Fruit fly (Drosophila melanogaster) whole organism, embryonic: ENCODE data around the gene Pp4-19C.

Experiments
- BtbVII ChIP-seq: fragments of 200-800 bp; sonication (Bioruptor generic); optimal IDR thresholded peaks from 3 replicates; lab custom pipeline; 2017; ENCODE audit warnings: missing biosample characterization, mild to moderate bottlenecking, missing genetic modification characterization
- CG11560 ChIP-seq: fragments of 200-800 bp; sonication (Bioruptor generic); IDR thresholded peaks from 3 replicates; pipeline ENCODE4 v1.3.6; 2022; ENCODE audit warnings: missing biosample characterization, missing genetic modification characterization
- CG12769 ChIP-seq: fragments of 200-800 bp; sonication (Bioruptor generic); optimal IDR thresholded peaks from 2 replicates; lab custom pipeline; 2019; ENCODE audit warnings: missing biosample characterization, mild to moderate bottlenecking, missing genetic modification characterization, moderate library complexity
- CG15479 ChIP-seq: fragments of 200-800 bp; sonication (Bioruptor generic); optimal IDR thresholded peaks from 3 replicates; lab custom pipeline; 2019; ENCODE audit warnings: missing biosample characterization, mild to moderate bottlenecking, missing genetic modification characterization, moderate library complexity
- CG15514 ChIP-seq: fragments of 200-800 bp; sonication (Bioruptor generic); optimal IDR thresholded peaks from 3 replicates; lab custom pipeline; 2017; ENCODE audit warnings: missing biosample characterization, missing genetic modification characterization, mild to moderate bottlenecking, moderate library complexity, missing genetic modification reagents
- CG1647 ChIP-seq: fragments of 200-800 bp; sonication (Bioruptor generic); optimal IDR thresholded peaks from 3 replicates; lab custom pipeline; 2016; ENCODE audit warnings: missing biosample characterization, missing genetic modification characterization
- CG17361 ChIP-seq: fragments of 200-800 bp; sonication (Bioruptor generic); IDR thresholded peaks from 3 replicates; pipeline ENCODE4 v1.3.6; 2022; ENCODE audit warnings: missing biosample characterization, missing genetic modification characterization
- CG1792 ChIP-seq: fragments of 200-800 bp; sonication (Bioruptor generic); optimal IDR thresholded peaks from 2 replicates; lab custom pipeline; 2016; ENCODE audit warnings: missing biosample characterization, missing genetic modification characterization
- CG2202 ChIP-seq: fragments of 200-800 bp; sonication (Bioruptor generic); optimal IDR thresholded peaks from 2 replicates; lab custom pipeline; 2018; ENCODE audit warnings: missing biosample characterization, mild to moderate bottlenecking, missing genetic modification characterization
- CG6791 ChIP-seq: fragments of 200-800 bp; sonication (Bioruptor generic); IDR thresholded peaks from 3 replicates; pipeline ENCODE4 v1.3.6; 2022; ENCODE audit warnings: missing biosample characterization, missing genetic modification characterization; ENCODE audit not compliant: partially characterized antibody
- ERR ChIP-seq: fragments of 200-800 bp; sonication (Bioruptor generic); optimal IDR thresholded peaks from 2 replicates; lab custom pipeline; 2016; ENCODE audit warnings: missing biosample characterization, missing genetic modification characterization
- H15 ChIP-seq: fragments of 200-800 bp; sonication (Bioruptor generic); IDR thresholded peaks from 3 replicates; pipeline ENCODE4 v1.3.6; 2022; ENCODE audit warnings: missing biosample characterization, missing genetic modification characterization
- MESR4 ChIP-seq: fragments of 200-800 bp; sonication (Bioruptor generic); optimal IDR thresholded peaks from 2 replicates; lab custom pipeline; 2018; ENCODE audit warnings: missing biosample characterization, mild to moderate bottlenecking, missing genetic modification characterization, moderate library complexity
- NC2β ChIP-seq: fragments of 200-800 bp; sonication (Bioruptor generic); optimal IDR thresholded peaks from 2 replicates; lab custom pipeline; 2016; ENCODE audit warnings: missing biosample characterization, missing genetic modification characterization
- PHDP ChIP-seq: fragments of 200-800 bp; sonication (Bioruptor generic); optimal IDR thresholded peaks from 3 replicates; lab custom pipeline; 2018; ENCODE audit warnings: missing biosample characterization, mild to moderate bottlenecking, missing genetic modification characterization, moderate library complexity
- Six4 ChIP-seq: fragments of 200-800 bp; sonication (Bioruptor generic); optimal IDR thresholded peaks from 2 replicates; lab custom pipeline; 2016; ENCODE audit warnings: missing biosample characterization, missing genetic modification characterization
- Sox100B ChIP-seq: fragments of 200-800 bp; sonication (Bioruptor generic); optimal IDR thresholded peaks from 3 replicates; lab custom pipeline; 2018; ENCODE audit warnings: missing biosample characterization, mild to moderate bottlenecking, missing genetic modification characterization
- Tbp ChIP-seq: fragments of >200 bp; optimal IDR thresholded peaks from 2 replicates; lab custom pipeline; 2018; ENCODE audit warnings: missing biosample characterization, missing genetic modification characterization
- Usf ChIP-seq: fragments of 200-800 bp; sonication (Bioruptor generic); optimal IDR thresholded peaks from 2 replicates; lab custom pipeline; 2017; ENCODE audit warnings: missing genotype, missing biosample characterization, missing genetic modification characterization
- Xrp1 ChIP-seq: fragments of 200-800 bp; sonication (Bioruptor generic); IDR thresholded peaks from 2 replicates; pipeline ENCODE4 v1.3.6; 2022; ENCODE audit warnings: missing biosample characterization, missing genetic modification characterization
- amos ChIP-seq: fragments of 200-800 bp; sonication (Bioruptor generic); IDR thresholded peaks from 2 replicates; pipeline ENCODE4 v1.3.6; 2022; ENCODE audit warnings: missing biosample characterization, missing genetic modification characterization; ENCODE audit not compliant: partially characterized antibody
- bbx ChIP-seq: fragments of 200-800 bp; sonication (Bioruptor generic); IDR thresholded peaks from 2 replicates; pipeline ENCODE4 v1.3.6; 2022; ENCODE audit warnings: missing biosample characterization, missing genetic modification characterization; ENCODE audit not compliant: partially characterized antibody
- cg ChIP-seq: fragments of 200-800 bp; sonication (Bioruptor generic); optimal IDR thresholded peaks from 3 replicates; lab custom pipeline; 2019; ENCODE audit warnings: missing biosample characterization, mild to moderate bottlenecking, missing genetic modification characterization, moderate library complexity
- croc ChIP-seq: fragments of 200-800 bp; sonication (Bioruptor generic); conservative IDR thresholded peaks from 3 replicates; pipeline ENCODE4 v1.3.6; 2022; ENCODE audit warnings: missing biosample characterization, missing genetic modification characterization
- danr ChIP-seq: fragments of 200-800 bp; sonication (Bioruptor generic); IDR thresholded peaks from 2 replicates; pipeline ENCODE4 v1.3.6; 2022; ENCODE audit warnings: missing biosample characterization, missing genetic modification characterization
- dmrt99B ChIP-seq: fragments of 200-800 bp; sonication (Bioruptor generic); optimal IDR thresholded peaks from 2 replicates; lab custom pipeline; 2018; ENCODE audit warnings: missing biosample characterization, mild to moderate bottlenecking, missing genetic modification characterization, moderate library complexity
- en ChIP-seq: fragments of 200-800 bp; sonication (Bioruptor generic); optimal IDR thresholded peaks from 2 replicates; lab custom pipeline; 2016; ENCODE audit warnings: missing biosample characterization, missing genetic modification characterization
- ewg ChIP-seq: fragments of 200-800 bp; sonication (Bioruptor generic); optimal IDR thresholded peaks from 3 replicates; lab custom pipeline; 2017; ENCODE audit warnings: mild to moderate bottlenecking, missing biosample characterization, missing genetic modification reagents, missing genetic modification characterization
- fd96Cb ChIP-seq: fragments of 200-800 bp; sonication (Bioruptor generic); optimal IDR thresholded peaks from 2 replicates; lab custom pipeline; 2018; ENCODE audit warnings: missing biosample characterization, mild to moderate bottlenecking, missing genetic modification characterization, moderate library complexity
- fru ChIP-seq: fragments of >200 bp; optimal IDR thresholded peaks from 2 replicates; lab custom pipeline; 2017
- gcm2 ChIP-seq: fragments of 200-800 bp; sonication (Bioruptor generic); optimal IDR thresholded peaks from 2 replicates; lab custom pipeline; 2016; ENCODE audit warnings: missing biosample characterization, missing genetic modification characterization
- gsb ChIP-seq: fragments of 200-800 bp; sonication (Bioruptor generic); IDR thresholded peaks from 2 replicates; pipeline ENCODE4 v1.3.6; 2022; ENCODE audit warnings: missing biosample characterization, missing genetic modification characterization
- gsb-n ChIP-seq: fragments of 200-800 bp; sonication (Bioruptor generic); optimal IDR thresholded peaks from 3 replicates; lab custom pipeline; 2018; ENCODE audit warnings: missing biosample characterization, mild to moderate bottlenecking, missing genetic modification characterization
- her ChIP-seq: fragments of 200-800 bp; sonication (Bioruptor generic); optimal IDR thresholded peaks from 2 replicates; lab custom pipeline; 2016; ENCODE audit warnings: missing biosample characterization, missing genetic modification characterization
- jing ChIP-seq: fragments of 200-800 bp; sonication (Bioruptor generic); optimal IDR thresholded peaks from 2 replicates; lab custom pipeline; 2018; ENCODE audit warnings: missing biosample characterization, mild to moderate bottlenecking, missing genetic modification characterization
- kay ChIP-seq: fragments of 200-800 bp; sonication (Bioruptor generic); optimal IDR thresholded peaks from 2 replicates; lab custom pipeline; 2016; ENCODE audit warnings: missing biosample characterization, missing genetic modification characterization
- klu ChIP-seq: fragments of 200-800 bp; sonication (Bioruptor generic); IDR thresholded peaks from 2 replicates; pipeline ENCODE4 v1.3.6; 2022; ENCODE audit warnings: missing biosample characterization, missing genetic modification characterization
- knrl ChIP-seq: fragments of 200-800 bp; sonication (Bioruptor generic); IDR thresholded peaks from 3 replicates; pipeline ENCODE4 v1.3.6; 2022; ENCODE audit warnings: missing biosample characterization, missing genetic modification characterization; ENCODE audit not compliant: partially characterized antibody
- lab ChIP-seq: fragments of 200-800 bp; sonication (Bioruptor generic); optimal IDR thresholded peaks from 3 replicates; lab custom pipeline; 2017; ENCODE audit warnings: missing biosample characterization, missing genetic modification characterization, mild to moderate bottlenecking, moderate library complexity, missing genetic modification reagents
- nerfin-1 ChIP-seq: fragments of 200-800 bp; sonication (Bioruptor generic); optimal IDR thresholded peaks from 3 replicates; lab custom pipeline; 2019; ENCODE audit warnings: missing biosample characterization, mild to moderate bottlenecking, missing genetic modification characterization, moderate library complexity
- nerfin-2 ChIP-seq: fragments of 200-800 bp; sonication (Bioruptor generic); IDR thresholded peaks from 2 replicates; pipeline ENCODE4 v1.3.6; 2022; ENCODE audit warnings: missing biosample characterization, missing genetic modification characterization; ENCODE audit not compliant: partially characterized antibody
- nom ChIP-seq: fragments of 200-800 bp; sonication (Bioruptor generic); optimal IDR thresholded peaks from 2 replicates; lab custom pipeline; 2017; ENCODE audit warnings: missing biosample characterization, missing genetic modification characterization, mild to moderate bottlenecking, moderate library complexity, missing genetic modification reagents
- pzg ChIP-seq: fragments of 200-800 bp; sonication (Bioruptor generic); optimal IDR thresholded peaks from 3 replicates; lab custom pipeline; 2018; ENCODE audit warnings: missing biosample characterization, mild to moderate bottlenecking, missing genetic modification characterization, moderate library complexity
- sens-2 ChIP-seq: fragments of 200-800 bp; sonication (Bioruptor generic); IDR thresholded peaks from 2 replicates; pipeline ENCODE4 v1.3.6; 2022; ENCODE audit warnings: missing biosample characterization, missing genetic modification characterization
- so ChIP-seq: fragments of 200-800 bp; sonication (Bioruptor generic); IDR thresholded peaks from 3 replicates; pipeline ENCODE4 v1.3.6; 2022; ENCODE audit warnings: missing biosample characterization, missing genetic modification characterization
- tll ChIP-seq, 2 experiments: fragments of 200-800 bp in 1 of 2; fragments of >200 bp in 1 of 2; sonication (Bioruptor generic) in 1 of 2; optimal IDR thresholded peaks; 2 replicates each; lab custom pipeline; 2017 to 2019; ENCODE audit warnings: missing biosample characterization in 2 of 2, missing genetic modification characterization in 2 of 2, mild to moderate bottlenecking in 1 of 2, moderate library complexity in 1 of 2
- ttk ChIP-seq: fragments of 200-800 bp; sonication (Bioruptor generic); IDR thresholded peaks from 2 replicates; pipeline ENCODE4 v2.1.2; 2022; ENCODE audit warnings: missing biosample characterization, missing genetic modification characterization
- twi ChIP-seq: fragments of 200-800 bp; optimal IDR thresholded peaks from 2 replicates; lab custom pipeline; 2019; ENCODE audit warnings: missing biosample characterization, mild to moderate bottlenecking, missing genetic modification characterization, moderate library complexity
- zen ChIP-seq: fragments of 200-800 bp; sonication (Bioruptor generic); optimal IDR thresholded peaks from 3 replicates; lab custom pipeline; 2018; ENCODE audit warnings: missing biosample characterization, mild to moderate bottlenecking, missing genetic modification characterization, moderate library complexity

Pp4-19C gene

dm6 chrX:20394066-20394913, 29.5 kb downstream of the Pp4-19C start, which contains the start of gene HERC2 (continued):
- TF ChIP-seq CG2202 (tag; lab: Kevin White, UChicago) = no peak
- TF ChIP-seq sens-2 = no peak
- no peak for TF ChIP-seq Tbp (GFP tag; lab: Kevin White, UChicago)
- no peak for TF ChIP-seq gcm2 (GFP tag; lab: Kevin White, UChicago)
- TF ChIP-seq knrl (GFP tag; lab: Robert Waterston, UW) = peak; percentile 85
- TF ChIP-seq kay (GFP tag; lab: Kevin White, UChicago) = no peak
- peak; percentile 37 for TF ChIP-seq zen (tag; lab: Kevin White, UChicago)
- no peak; the same call in 1 of the 3 replicates for TF ChIP-seq CG17361 (GFP tag; lab: Robert Waterston, UW)
- no peak for TF ChIP-seq NC2β (GFP tag; lab: Kevin White, UChicago)
- peak; percentile 32 for TF ChIP-seq her (GFP tag; lab: Kevin White, UChicago)
- TF ChIP-seq ttk (GFP tag; lab: Robert Waterston, UW) = peak; percentile 45; the same call in 1 of the 2 replicates
- TF ChIP-seq CG15514 = peak; percentile 12
- no peak for TF ChIP-seq CG1647
- TF ChIP-seq H15 = peak; percentile 51; the same call in 1 of the 3 replicates
- peak; percentile 41 for TF ChIP-seq CG1792 (GFP tag; lab: Kevin White, UChicago)
- TF ChIP-seq Xrp1 (GFP tag; lab: Robert Waterston, UW) = peak; percentile 61; the same call in 1 of the 2 replicates
- TF ChIP-seq Six4 (GFP tag; lab: Kevin White, UChicago) = no peak
- peak; percentile 94 for TF ChIP-seq bbx (GFP tag; lab: Robert Waterston, UW)
- TF ChIP-seq tll (GFP tag; optimal IDR thresholded peaks at IDR 0.05; lab: Kevin White, UChicago) = no peak
- TF ChIP-seq danr (GFP tag; lab: Robert Waterston, UW) = no peak
- no peak for TF ChIP-seq nom
- no peak for TF ChIP-seq croc (GFP tag; lab: Robert Waterston, UW)
- TF ChIP-seq twi (tag; lab: Kevin White, UChicago) = no peak
- peak; percentile 14 for TF ChIP-seq ERR (GFP tag; lab: Kevin White, UChicago)
- TF ChIP-seq fd96Cb = peak; percentile 16
- peak; percentile 70 for TF ChIP-seq pzg
- no peak for TF ChIP-seq Usf
- TF ChIP-seq CG6791 (GFP tag; lab: Robert Waterston, UW) = peak; percentile 95
- TF ChIP-seq gsb-n (tag; lab: Kevin White, UChicago) = no peak
- no peak for TF ChIP-seq so (GFP tag; lab: Robert Waterston, UW)
- no peak for TF ChIP-seq CG15479 (GFP tag; lab: Kevin White, UChicago)
- no peak for TF ChIP-seq gsb (GFP tag; lab: Robert Waterston, UW)
- TF ChIP-seq CG12769 (tag; lab: Kevin White, UChicago) = no peak
- no peak for TF ChIP-seq jing (GFP tag; lab: Kevin White, UChicago)
- TF ChIP-seq BtbVII = no peak
- peak; percentile 5 for TF ChIP-seq cg (GFP tag; lab: Kevin White, UChicago)
- no peak for TF ChIP-seq ewg (GFP tag; lab: Kevin White, UChicago)
- TF ChIP-seq klu (GFP tag; lab: Robert Waterston, UW) = no peak
- no peak for TF ChIP-seq CG11560 (tag; lab: Robert Waterston, UW)
- TF ChIP-seq Sox100B (GFP tag; lab: Kevin White, UChicago) = no peak
- peak; percentile 92 for TF ChIP-seq nerfin-2
- no peak for TF ChIP-seq dmrt99B (tag; lab: Kevin White, UChicago)
- no peak for TF ChIP-seq PHDP (tag; lab: Kevin White, UChicago)
- TF ChIP-seq nerfin-1 (tag; lab: Kevin White, UChicago) = peak; percentile 7
- no peak for TF ChIP-seq lab (GFP tag; lab: Kevin White, UChicago)
- TF ChIP-seq en (GFP tag; lab: Kevin White, UChicago) = peak; percentile 22
- no peak for TF ChIP-seq fru (lab: Kevin White, UChicago)
- peak; percentile 78 for TF ChIP-seq MESR4 (GFP tag; lab: Kevin White, UChicago)
- TF ChIP-seq amos = peak; percentile 93
